Worm (Caenorhabditis elegans) whole organism, L2 larva: ENCODE measurements around the gene K09E2.1.
A peak's percentile ranks its signal among the peaks of the same experiment; 100 is the strongest.
"Not testable (repeated sequence)": the region's sequence is repeated elsewhere in the genome, so short reads cannot be mapped to it uniquely, and the experiment has no call there.

Source experiments
- C34F6.9 ChIP-seq: fragments of 150-350 bp; optimal IDR thresholded peaks from 2 replicates; lab custom pipeline; 2014; ENCODE audit warnings: missing biosample characterization, missing genetic modification characterization
- F13H6.1 ChIP-seq: sonication (generic microtip); optimal IDR thresholded peaks from 2 replicates; lab custom pipeline; 2016; ENCODE audit warnings: missing genetic modification characterization, missing compliant biosample characterization
- Y55F3AM.14 ChIP-seq: fragments of 200-800 bp; sonication (Bioruptor generic); optimal IDR thresholded peaks from 2 replicates; lab custom pipeline; 2018; ENCODE audit warnings: mild to moderate bottlenecking, missing genetic modification characterization, missing compliant biosample characterization
- ZK546.5 ChIP-seq: sonication (generic microtip); optimal IDR thresholded peaks from 2 replicates; lab custom pipeline; 2017; ENCODE audit warnings: missing biosample characterization, missing genetic modification characterization
- alr-1 ChIP-seq: fragments of 150-350 bp; optimal IDR thresholded peaks from 2 replicates; lab custom pipeline; 2014; ENCODE audit warnings: missing biosample characterization, missing genetic modification characterization
- ama-1 ChIP-seq: fragments of 150-350 bp; optimal IDR thresholded peaks from 2 replicates; lab custom pipeline; 2018; ENCODE audit warnings: inconsistent platforms
- crh-2 ChIP-seq: sonication (generic microtip); optimal IDR thresholded peaks from 2 replicates; lab custom pipeline; 2017; ENCODE audit warnings: missing biosample characterization, missing genetic modification characterization
- elt-3 ChIP-seq: sonication (generic microtip); optimal IDR thresholded peaks from 2 replicates; lab custom pipeline; 2017; ENCODE audit warnings: missing biosample characterization, missing genetic modification characterization
- fos-1 ChIP-seq: fragments of 150-350 bp; optimal IDR thresholded peaks from 2 replicates; lab custom pipeline; 2014; ENCODE audit warnings: missing biosample characterization, missing genetic modification characterization
- gmeb-1 ChIP-seq: fragments of 150-350 bp; optimal IDR thresholded peaks from 2 replicates; lab custom pipeline; 2014; ENCODE audit warnings: missing biosample characterization, missing genetic modification characterization
- lin-11 ChIP-seq: fragments of 150-350 bp; sonication (generic microtip); optimal IDR thresholded peaks from 2 replicates; lab custom pipeline; 2014; ENCODE audit warnings: missing biosample characterization, missing genetic modification characterization, inconsistent platforms, mixed read lengths
- lin-13 ChIP-seq: fragments of 150-350 bp; optimal IDR thresholded peaks from 2 replicates; lab custom pipeline; 2014; ENCODE audit warnings: missing biosample characterization, missing genetic modification reagents, missing genetic modification characterization
- lin-39 ChIP-seq: fragments of 150-350 bp; optimal IDR thresholded peaks from 2 replicates; lab custom pipeline; 2014; ENCODE audit warnings: missing biosample characterization, missing genetic modification reagents, missing genetic modification characterization
- lsy-2 ChIP-seq, 2 experiments: fragments of 150-350 bp in 1 of 2; sonication (generic microtip) in 1 of 2; optimal IDR thresholded peaks; 2 replicates each; lab custom pipeline; 2014 to 2017; ENCODE audit warnings: missing biosample characterization in 2 of 2, missing genetic modification characterization in 2 of 2
- mab-5 ChIP-seq: fragments of 150-350 bp; optimal IDR thresholded peaks from 2 replicates; lab custom pipeline; 2014; ENCODE audit warnings: missing biosample characterization, missing genetic modification characterization
- nhr-129 ChIP-seq: fragments of 150-350 bp; optimal IDR thresholded peaks from 2 replicates; lab custom pipeline; 2014; ENCODE audit warnings: missing biosample characterization, missing genetic modification characterization
- nhr-23 ChIP-seq: fragments of 150-350 bp; optimal IDR thresholded peaks from 2 replicates; lab custom pipeline; 2014; ENCODE audit warnings: missing biosample characterization, missing genetic modification reagents, missing genetic modification characterization
- nhr-25 ChIP-seq: fragments of 150-350 bp; sonication (generic microtip); optimal IDR thresholded peaks from 3 replicates; lab custom pipeline; 2014; ENCODE audit warnings: missing biosample characterization, missing genetic modification characterization
- nhr-6 ChIP-seq: fragments of 150-350 bp; optimal IDR thresholded peaks from 2 replicates; lab custom pipeline; 2014; ENCODE audit warnings: missing biosample characterization, missing genetic modification characterization
- sem-4 ChIP-seq: fragments of 150-350 bp; optimal IDR thresholded peaks from 2 replicates; lab custom pipeline; 2014; ENCODE audit warnings: missing biosample characterization, missing genetic modification reagents, missing genetic modification characterization
- sma-9 ChIP-seq, 2 experiments: fragments of 150-350 bp in 1 of 2; sonication (generic microtip) in 1 of 2; optimal IDR thresholded peaks; 2 replicates each; lab custom pipeline; 2014 to 2016; ENCODE audit warnings: missing genetic modification characterization in 2 of 2, mild to moderate bottlenecking in 1 of 2, missing biosample characterization in 1 of 2, missing compliant biosample characterization in 1 of 2, missing genetic modification reagents in 1 of 2, moderate library complexity in 1 of 2
- snpc-4 ChIP-seq: fragments of 150-350 bp; optimal IDR thresholded peaks from 2 replicates; lab custom pipeline; 2014; ENCODE audit warnings: missing biosample characterization, missing genetic modification characterization
- unc-55 ChIP-seq: fragments of 150-350 bp; sonication (generic microtip); optimal IDR thresholded peaks from 3 replicates; lab custom pipeline; 2014; ENCODE audit warnings: missing biosample characterization, missing genetic modification reagents, missing genetic modification characterization
- ztf-11 ChIP-seq: sonication (generic microtip); optimal IDR thresholded peaks from 2 replicates; lab custom pipeline; 2017; ENCODE audit warnings: missing biosample characterization, missing genetic modification characterization
- ztf-4 ChIP-seq: fragments of 150-350 bp; optimal IDR thresholded peaks from 2 replicates; lab custom pipeline; 2014; ENCODE audit warnings: missing biosample characterization, missing genetic modification characterization

K09E2.1 gene

DNA sequence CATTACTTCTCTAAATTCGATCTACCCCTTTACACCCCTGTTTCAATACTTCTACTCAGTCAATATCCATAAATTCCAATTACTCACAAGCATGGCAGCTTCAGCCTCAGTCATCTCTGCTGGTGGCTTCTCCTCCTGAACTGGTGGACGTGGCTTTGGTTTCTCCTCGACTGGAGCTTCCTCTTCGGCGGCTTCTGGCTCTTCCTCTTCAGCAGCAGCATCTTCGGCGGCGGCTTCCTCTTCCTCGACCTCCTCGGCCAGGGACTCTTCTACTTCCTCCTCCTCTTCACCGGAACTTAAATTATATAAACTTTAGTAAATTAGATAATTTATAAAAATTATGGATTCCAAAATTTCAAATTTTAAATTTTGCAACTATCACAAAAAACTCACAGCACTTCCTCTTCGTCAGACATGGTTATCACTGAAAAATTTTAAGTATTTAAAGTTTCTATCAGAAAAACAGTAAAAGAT lies 41.5 kb downstream of the K09E2.1 start, which contains the start of gene tnt-2:
Gene tnt-2 (minus strand): TSS at position 424 of the 474 bp plus-strand sequence.
- no peak for TF ChIP-seq alr-1 (tag; lab: Kevin White, UChicago)
- TF ChIP-seq crh-2 (tag; lab: Kevin White, UChicago): no peak
- no peak for TF ChIP-seq elt-3 (tag; lab: Kevin White, UChicago)
- TF ChIP-seq mab-5 (tag; lab: Kevin White, UChicago): no peak
- TF ChIP-seq F13H6.1 (tag; lab: Kevin White, UChicago): no peak
- no peak for TF ChIP-seq nhr-6 (tag; lab: Kevin White, UChicago)
- no peak for TF ChIP-seq snpc-4 (tag; lab: Kevin White, UChicago)
- no peak for TF ChIP-seq nhr-129 (tag; lab: Kevin White, UChicago)
- TF ChIP-seq nhr-25 (tag; lab: Kevin White, UChicago): no peak
- TF ChIP-seq ZK546.5 (tag; lab: Kevin White, UChicago): no peak
- no peak for TF ChIP-seq sma-9 (GFP tag; optimal IDR thresholded peaks at IDR 0.05; lab: Kevin White, UChicago)
- TF ChIP-seq sma-9 (tag; optimal IDR thresholded peaks at IDR 0.05; lab: Kevin White, UChicago): no peak
- TF ChIP-seq lin-39: no peak
- no peak for TF ChIP-seq nhr-23
- TF ChIP-seq C34F6.9: no peak
- TF ChIP-seq sem-4 (tag; lab: Kevin White, UChicago): no peak

DNA sequence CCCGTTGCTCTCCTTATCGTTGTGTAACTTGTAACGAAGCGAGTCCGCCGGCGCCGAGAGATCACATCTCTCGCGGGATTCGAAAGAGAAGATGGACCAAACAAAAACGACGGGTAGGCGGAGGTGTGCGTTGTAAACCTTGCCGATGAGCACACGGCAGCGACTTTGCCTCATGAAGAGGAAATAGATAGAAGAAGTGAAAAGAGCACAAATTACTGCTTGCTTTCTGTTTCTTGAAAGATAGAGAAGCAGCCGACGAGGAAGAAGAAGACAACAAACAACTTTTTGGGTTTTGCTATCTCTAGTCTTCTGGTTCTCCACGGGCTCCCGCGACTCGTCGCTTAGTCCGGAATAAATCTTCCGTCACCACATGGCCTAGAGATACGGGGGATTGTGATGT lies 42.1 kb downstream of the K09E2.1 start:
- TF ChIP-seq sem-4 (tag; lab: Kevin White, UChicago): peak; percentile 22
- peak; percentile 83 for TF ChIP-seq F13H6.1 (tag; lab: Kevin White, UChicago)
- TF ChIP-seq C34F6.9: no peak
- peak; percentile 46 for TF ChIP-seq sma-9 (GFP tag; optimal IDR thresholded peaks at IDR 0.05; lab: Kevin White, UChicago)
- no peak for TF ChIP-seq sma-9 (tag; optimal IDR thresholded peaks at IDR 0.05; lab: Kevin White, UChicago)
- TF ChIP-seq snpc-4 (tag; lab: Kevin White, UChicago): peak; percentile 33
- TF ChIP-seq ztf-11 (tag; lab: Kevin White, UChicago): no peak
- peak; percentile 6 for TF ChIP-seq lin-13 (GFP tag; lab: Kevin White, UChicago)
- TF ChIP-seq Y55F3AM.14: no peak
- TF ChIP-seq nhr-129 (tag; lab: Kevin White, UChicago): peak; percentile 59
- peak in 1 of 2 experiments; percentile 35 for TF ChIP-seq lsy-2 (tag; optimal IDR thresholded peaks at IDR 0.05; lab: Kevin White, UChicago)

DNA sequence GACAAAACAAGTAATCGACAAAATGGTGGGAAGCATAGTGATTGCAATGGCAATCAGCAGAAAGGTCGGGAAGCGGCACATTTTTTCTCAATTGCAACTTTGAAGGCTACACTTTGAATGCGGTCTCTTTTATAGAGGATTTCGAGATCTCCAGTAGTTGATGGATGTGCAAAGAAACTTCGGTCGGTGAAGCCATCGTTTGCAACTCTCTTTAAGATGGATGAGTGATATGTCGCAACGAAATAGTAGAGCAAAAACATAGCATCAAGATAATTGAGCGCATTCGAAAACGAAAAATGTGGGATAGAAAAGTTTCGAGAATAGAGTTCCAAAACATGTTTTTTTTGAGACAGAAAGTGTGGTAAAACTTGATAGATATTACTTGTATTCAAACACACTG lies 45.6 kb downstream of the K09E2.1 start, which contains the start of gene EGAP4.1:
Gene EGAP4.1 (minus strand): TSS at position 101 of the 400 bp plus-strand sequence.
- TF ChIP-seq unc-55 (GFP tag; lab: Kevin White, UChicago) (no peak), ama-1 (lab: Kevin White, UChicago) (no peak), ztf-4 (no peak), nhr-23 (no peak), gmeb-1 (tag; lab: Kevin White, UChicago) (no peak), nhr-129 (tag; lab: Kevin White, UChicago) (no peak)

DNA sequence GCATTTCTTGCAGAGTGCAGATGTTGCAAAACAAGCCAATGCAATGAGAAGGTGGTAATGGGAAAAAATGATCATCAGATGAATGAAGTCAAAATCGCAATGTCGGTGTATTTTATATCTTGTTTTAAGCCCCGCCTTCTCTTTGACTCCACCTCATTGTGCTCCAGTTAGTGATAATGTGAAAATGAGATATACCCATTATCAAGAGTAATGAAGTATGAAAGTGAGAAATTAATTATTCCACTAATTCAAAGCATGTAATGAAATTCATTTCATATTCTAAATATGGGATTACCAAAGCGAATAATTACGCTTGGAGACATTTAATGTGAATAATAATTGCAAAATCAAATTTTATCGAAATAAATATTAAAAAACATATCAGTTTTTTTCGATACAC lies 50.1 kb downstream of the K09E2.1 start, which contains the start of gene M02D8.6:
Gene M02D8.6 (minus strand): TSS at position 101 of the 400 bp plus-strand sequence.
- TF ChIP-seq snpc-4, fos-1, lin-11 (tag; lab: Kevin White, UChicago): not testable (repeated sequence)
